Fruit fly (Drosophila melanogaster): Measurements from ENCODE around the gene p38a.

Gene p38a

dm6 chr3R:24163556-24164022 lies 11.5 kb upstream of the p38a start, which contains the start of gene Apc2 (continued):
- TF ChIP-seq CG12104 (GFP tag; optimal IDR thresholded peaks at IDR 0.05) (peak; percentile 45), fd102C (GFP tag; optimal IDR thresholded peaks at IDR 0.05) (no peak), amos (GFP tag; IDR thresholded peaks at IDR 0.05; ENCODE audit: partially characterized antibody) (peak; percentile 52), CG33213 (GFP tag; optimal IDR thresholded peaks at IDR 0.05) (no peak), CG2875 (GFP tag; optimal IDR thresholded peaks at IDR 0.05) (no peak), sc (optimal IDR thresholded peaks at IDR 0.05) (no peak), sc (GFP tag; optimal IDR thresholded peaks at IDR 0.05) (peak; percentile 37), CG12769 (tag; optimal IDR thresholded peaks at IDR 0.05) (no peak), sisA (GFP tag; IDR thresholded peaks at IDR 0.05) (peak; percentile 66), zfh2 (GFP tag; optimal IDR thresholded peaks at IDR 0.05) (peak; percentile 29), dmrt99B (tag; optimal IDR thresholded peaks at IDR 0.05) (no peak), nerfin-2 (GFP tag; IDR thresholded peaks at IDR 0.05; ENCODE audit: partially characterized antibody) (no peak), ara (GFP tag; IDR thresholded peaks at IDR 0.05) (peak; percentile 55; the same call in 1 of the 2 replicates), Atf3 (GFP tag; optimal IDR thresholded peaks at IDR 0.05) (no peak), Bgb (GFP tag; IDR thresholded peaks at IDR 0.05; ENCODE audit: partially characterized antibody) (no peak), CG15073 (GFP tag; optimal IDR thresholded peaks at IDR 0.05) (no peak), CG15514 (GFP tag; optimal IDR thresholded peaks at IDR 0.05) (peak; percentile 69), chinmo (GFP tag; IDR thresholded peaks at IDR 0.05; ENCODE audit: partially characterized antibody) (no peak), unc-4 (GFP tag; IDR thresholded peaks at IDR 0.05; ENCODE audit: partially characterized antibody) (peak; percentile 71; the same call in 1 of the 2 replicates), CG17612 (GFP tag; IDR thresholded peaks at IDR 0.05) (0 out of 2 replicates have a peak, but pooled peaks have one; percentile 13), ash1 (GFP tag; optimal IDR thresholded peaks at IDR 0.05) (no peak), CG2120 (GFP tag; optimal IDR thresholded peaks at IDR 0.05) (peak; percentile 66), CG17802 (tag; optimal IDR thresholded peaks at IDR 0.05) (no peak), fd96Cb (tag; optimal IDR thresholded peaks at IDR 0.05) (peak; percentile 62), Hand (GFP tag; optimal IDR thresholded peaks at IDR 0.05) (no peak), CHES-1-like (GFP tag; optimal IDR thresholded peaks at IDR 0.05) (no peak), CG6765 (GFP tag; optimal IDR thresholded peaks at IDR 0.05) (no peak), Dfd (GFP tag; optimal IDR thresholded peaks at IDR 0.05) (no peak), CG3726 (GFP tag; IDR thresholded peaks at IDR 0.05) (no peak), CG31388 (GFP tag; optimal IDR thresholded peaks at IDR 0.05) (no peak), CG13123 (GFP tag; optimal IDR thresholded peaks at IDR 0.05) (no peak), Atf6 (GFP tag; IDR thresholded peaks at IDR 0.05) (peak; percentile 45; the same call in 1 of the 2 replicates), fu2 (GFP tag; optimal IDR thresholded peaks at IDR 0.05) (no peak), cas (GFP tag; IDR thresholded peaks at IDR 0.05) (no peak), pfk (GFP tag; optimal IDR thresholded peaks at IDR 0.05) (no peak), CG7839 (tag; optimal IDR thresholded peaks at IDR 0.05) (peak; percentile 74), Meics (GFP tag; optimal IDR thresholded peaks at IDR 0.05) (peak; percentile 63), CG1602 (GFP tag; optimal IDR thresholded peaks at IDR 0.05) (peak; percentile 60), Ptx1 (GFP tag; IDR thresholded peaks at IDR 0.05) (peak; percentile 70), psq (GFP tag; optimal IDR thresholded peaks at IDR 0.05) (peak; percentile 10), Dp (GFP tag; optimal IDR thresholded peaks at IDR 0.05) (peak; percentile 17), az2 (GFP tag; optimal IDR thresholded peaks at IDR 0.05) (peak; percentile 72), CkIIα-i1 (GFP tag; IDR thresholded peaks at IDR 0.05) (no peak), Side (GFP tag; optimal IDR thresholded peaks at IDR 0.05) (no peak), Hmx (GFP tag; optimal IDR thresholded peaks at IDR 0.05) (no peak), Scr (GFP tag; IDR thresholded peaks at IDR 0.05; ENCODE audit: partially characterized antibody) (peak; percentile 74), zfh1 (GFP tag; IDR thresholded peaks at IDR 0.05) (peak; percentile 63; the same call in 2 of the 3 replicates), H15 (GFP tag; IDR thresholded peaks at IDR 0.05) (no peak), Gsc (GFP tag; IDR thresholded peaks at IDR 0.05) (no peak), nom (GFP tag; optimal IDR thresholded peaks at IDR 0.05) (peak; percentile 17), CG2678 (tag; optimal IDR thresholded peaks at IDR 0.05) (peak; percentile 75)
